Fruit fly (Drosophila melanogaster): ENCODE data around the gene natalisin.

natalisin gene

DNA sequence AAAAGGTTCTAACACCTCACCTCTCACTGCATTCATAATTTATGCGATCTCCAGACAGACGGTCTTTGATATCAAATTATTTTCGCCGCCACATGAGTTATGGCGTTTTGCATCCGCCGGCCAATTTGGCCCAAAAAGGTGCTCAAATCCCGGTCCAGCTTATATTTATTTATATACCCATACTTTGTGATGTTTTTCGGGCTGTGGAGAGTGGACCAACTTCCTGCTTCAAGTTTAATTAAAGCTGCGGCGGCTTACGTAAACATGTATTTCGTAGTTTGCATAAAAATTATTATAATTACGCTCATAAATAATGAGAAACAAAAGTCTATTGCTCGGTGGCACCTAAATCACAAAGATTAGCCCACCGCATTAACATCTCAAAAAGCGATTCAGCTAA, 46.8 kb downstream of the natalisin start:
- TF ChIP-seq psq (optimal IDR thresholded peaks at IDR 0.05) (no peak), EcR (GFP tag; optimal IDR thresholded peaks at IDR 0.05) (no peak), Dll (optimal IDR thresholded peaks at IDR 0.05) (no peak), CG8478 (optimal IDR thresholded peaks at IDR 0.05) (no peak), usp (GFP tag; optimal IDR thresholded peaks at IDR 0.05) (no peak), pan (optimal IDR thresholded peaks at IDR 0.05) (no peak)

DNA sequence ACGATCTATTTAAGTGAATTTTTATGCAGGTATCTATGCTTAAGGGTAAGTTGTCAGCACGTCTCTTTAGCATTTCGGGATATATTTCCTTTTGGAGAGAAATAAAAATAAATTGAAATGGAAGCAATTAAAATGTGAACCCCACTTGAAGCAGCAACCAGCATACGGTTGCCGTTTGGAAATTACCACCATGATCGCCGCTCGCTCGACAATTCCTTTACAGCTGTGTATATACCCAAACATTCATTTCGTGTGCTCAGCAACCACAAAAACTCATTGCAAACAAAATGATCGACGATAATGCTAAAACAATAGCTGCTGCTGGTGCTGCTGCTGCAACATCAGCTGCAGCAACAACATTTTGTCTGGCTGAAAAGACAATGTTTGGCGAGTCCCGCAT, 47.9 kb downstream of the natalisin start:
- TF ChIP-seq usp (GFP tag; optimal IDR thresholded peaks at IDR 0.05) (no peak), pan (optimal IDR thresholded peaks at IDR 0.05) (no peak), EcR (GFP tag; optimal IDR thresholded peaks at IDR 0.05) (no peak), CG8478 (optimal IDR thresholded peaks at IDR 0.05) (no peak), Dll (optimal IDR thresholded peaks at IDR 0.05) (no peak), psq (optimal IDR thresholded peaks at IDR 0.05) (no peak)

DNA sequence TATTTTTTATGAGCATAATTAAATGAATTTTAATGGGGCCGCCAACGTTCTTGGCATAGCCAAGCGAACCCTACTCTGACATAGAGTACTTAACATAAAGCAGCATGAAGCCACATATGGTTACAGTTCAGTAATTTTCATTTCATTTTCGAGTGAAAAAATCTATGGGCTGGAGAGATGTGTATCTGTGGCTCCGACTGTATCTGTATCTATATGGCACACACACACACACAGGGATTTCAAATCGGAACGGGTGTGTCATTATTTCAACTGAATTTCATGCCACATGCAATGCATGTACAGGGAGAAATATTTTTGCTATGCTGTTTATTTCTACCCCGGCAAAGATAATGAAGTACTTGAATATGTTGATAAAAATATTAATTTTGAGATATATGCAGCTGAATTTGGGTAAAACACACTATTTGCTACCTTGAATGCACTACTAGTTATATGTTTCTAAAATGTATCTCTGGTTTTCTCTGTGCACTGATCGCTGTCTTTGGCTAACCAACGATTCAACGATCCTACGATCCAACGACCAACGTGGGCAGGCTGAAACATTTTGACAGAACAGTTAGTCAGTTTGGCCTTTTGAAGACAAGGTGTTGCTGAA, 48.9 kb downstream of the natalisin start:
- TF ChIP-seq Dll (optimal IDR thresholded peaks at IDR 0.05) (no peak), psq (optimal IDR thresholded peaks at IDR 0.05) (no peak), pan (optimal IDR thresholded peaks at IDR 0.05) (no peak), usp (GFP tag; optimal IDR thresholded peaks at IDR 0.05) (no peak), EcR (GFP tag; optimal IDR thresholded peaks at IDR 0.05) (no peak), CG8478 (optimal IDR thresholded peaks at IDR 0.05) (no peak)

- TF ChIP-seq psq (optimal IDR thresholded peaks at IDR 0.05) (no peak), CG8478 (optimal IDR thresholded peaks at IDR 0.05) (no peak), pan (optimal IDR thresholded peaks at IDR 0.05) (no peak), Dll (optimal IDR thresholded peaks at IDR 0.05) (no peak), usp (GFP tag; optimal IDR thresholded peaks at IDR 0.05) (no peak), EcR (GFP tag; optimal IDR thresholded peaks at IDR 0.05) (no peak)
Observed at dm6 chr3R:14468652-14469289, 50.4 kb downstream of the natalisin start.

dm6 chr3R:14469724-14470123, 51.3 kb downstream of the natalisin start:
- TF ChIP-seq psq (optimal IDR thresholded peaks at IDR 0.05) (no peak), CG8478 (optimal IDR thresholded peaks at IDR 0.05) (no peak), pan (optimal IDR thresholded peaks at IDR 0.05) (no peak), usp (GFP tag; optimal IDR thresholded peaks at IDR 0.05) (no peak), Dll (optimal IDR thresholded peaks at IDR 0.05) (no peak), EcR (GFP tag; optimal IDR thresholded peaks at IDR 0.05) (no peak)

DNA sequence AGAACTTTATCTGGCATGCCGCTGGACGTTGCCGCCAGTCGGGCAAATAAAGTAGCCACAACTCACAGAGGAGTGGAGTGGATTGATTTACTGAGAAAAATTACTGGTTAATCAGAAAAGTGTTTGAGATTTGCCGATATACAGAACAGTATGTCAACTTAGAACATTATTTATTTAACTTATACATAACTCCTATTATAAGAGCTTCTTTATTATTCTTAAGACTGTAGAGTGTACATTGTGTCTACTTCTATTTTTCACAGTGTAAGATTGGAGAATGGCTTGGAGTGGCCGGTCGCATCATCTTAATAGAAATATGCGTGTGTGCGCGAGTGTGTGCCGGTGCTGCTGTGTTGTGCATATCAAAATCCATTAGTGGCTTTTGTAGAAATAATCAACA, 52.2 kb downstream of the natalisin start:
- TF ChIP-seq usp (GFP tag; optimal IDR thresholded peaks at IDR 0.05) (no peak), pan (optimal IDR thresholded peaks at IDR 0.05) (no peak), EcR (GFP tag; optimal IDR thresholded peaks at IDR 0.05) (no peak), Dll (optimal IDR thresholded peaks at IDR 0.05) (no peak), psq (optimal IDR thresholded peaks at IDR 0.05) (no peak), CG8478 (optimal IDR thresholded peaks at IDR 0.05) (no peak)

dm6 chr3R:14471426-14471825, 53.0 kb downstream of the natalisin start:
- no peak for TF ChIP-seq CG8478 (optimal IDR thresholded peaks at IDR 0.05)

All from whole organism.